Worm (Caenorhabditis elegans): ENCODE measurements around the gene idh-2.
A peak's percentile ranks its signal among the peaks of the same experiment; 100 is the strongest.

The idh-2 gene

DNA sequence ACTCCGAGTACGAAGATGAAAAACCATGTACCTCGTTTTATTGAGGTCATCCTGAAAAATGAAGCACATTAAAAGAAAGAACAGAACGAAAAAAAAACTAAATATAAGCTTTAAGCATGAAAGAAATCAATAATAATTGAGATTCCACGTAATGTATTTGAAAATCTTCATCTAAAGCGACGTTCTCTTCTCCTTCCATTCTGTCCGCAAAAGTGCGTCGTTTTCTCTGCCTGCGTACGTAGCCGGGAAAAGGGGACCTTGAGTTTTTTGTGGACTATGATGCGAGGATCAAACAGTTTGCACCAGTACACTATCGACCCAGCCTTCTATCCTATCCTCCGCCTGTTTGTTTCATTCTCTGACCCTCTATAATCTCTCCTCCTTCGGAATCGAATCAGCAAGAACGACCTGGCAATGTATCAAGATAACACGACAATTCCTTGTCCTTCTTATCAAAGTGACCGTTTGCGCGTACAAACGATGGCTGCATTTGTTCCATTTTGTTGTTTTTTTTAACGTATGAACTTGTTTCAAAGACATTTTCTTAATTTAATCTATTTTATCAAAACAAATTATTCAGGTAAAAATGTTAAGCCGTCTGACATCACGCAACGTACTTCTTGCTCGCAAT is at the start of gene idh-2, which contains the start of gene C34F6.7:
idh-2 (plus strand) TSS at position 581 of the 631 bp plus-strand sequence.
C34F6.7 (minus strand) TSS at position 51 of the 631 bp plus-strand sequence.
- TF ChIP-seq flt-1 (GFP tag; IDR thresholded peaks at IDR 0.05) (no peak), tab-1 (GFP tag; IDR thresholded peaks at IDR 0.05) (no peak), med-1 (GFP tag; optimal IDR thresholded peaks at IDR 0.05; ENCODE audit: insufficient read depth) (no peak), ztf-23 (GFP tag; IDR thresholded peaks at IDR 0.05) (no peak), T22C8.4 (GFP tag; IDR thresholded peaks at IDR 0.05) (no peak), ref-1 (GFP tag; conservative IDR thresholded peaks at IDR 0.05) (no peak), ztf-29 (GFP tag; IDR thresholded peaks at IDR 0.05) (no peak)

- no peak for TF ChIP-seq ztf-29 (GFP tag; IDR thresholded peaks at IDR 0.05)
- no peak for TF ChIP-seq T22C8.4 (GFP tag; IDR thresholded peaks at IDR 0.05)
- no peak for TF ChIP-seq klf-2 (GFP tag; conservative IDR thresholded peaks at IDR 0.05)
- TF ChIP-seq ztf-23 (GFP tag; IDR thresholded peaks at IDR 0.05): no peak
These were observed 37.2 kb upstream of the idh-2 start, which contains the start of gene gnrr-6 for ce11 chrX:11178599-11178998. gnrr-6 (plus strand) TSS chrX:11178899.

DNA sequence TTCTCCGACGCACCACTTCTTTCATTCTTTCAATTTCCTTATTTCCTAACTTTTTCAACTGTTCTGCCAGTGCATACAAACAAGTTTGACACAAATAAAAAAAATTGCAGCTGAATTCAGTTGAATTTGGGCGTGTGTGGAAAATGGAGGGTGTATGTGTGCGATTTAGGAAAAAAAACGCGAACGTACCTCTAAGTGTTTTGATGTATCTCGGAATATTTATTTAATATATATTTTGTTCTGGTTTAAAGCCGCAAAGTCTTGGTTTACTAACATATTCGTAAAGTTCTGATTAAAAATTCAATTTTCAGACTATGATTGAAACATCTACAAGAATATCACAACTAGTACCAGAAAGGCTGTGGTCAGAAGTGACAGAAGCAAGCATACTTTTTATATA is 30.3 kb upstream of the idh-2 start, which contains the start of gene gnrr-7:
gnrr-7 (plus strand) TSS at position 301 of the 400 bp plus-strand sequence.
- TF ChIP-seq ztf-23 (GFP tag; IDR thresholded peaks at IDR 0.05) (no peak), cog-1 (tag; optimal IDR thresholded peaks at IDR 0.05) (no peak), med-1 (GFP tag; optimal IDR thresholded peaks at IDR 0.05; ENCODE audit: insufficient read depth) (no peak), T22C8.4 (GFP tag; IDR thresholded peaks at IDR 0.05) (no peak), flt-1 (GFP tag; IDR thresholded peaks at IDR 0.05) (no peak), ref-1 (GFP tag; conservative IDR thresholded peaks at IDR 0.05) (no peak), klf-2 (GFP tag; conservative IDR thresholded peaks at IDR 0.05) (no peak), tab-1 (GFP tag; IDR thresholded peaks at IDR 0.05) (no peak), ztf-29 (GFP tag; IDR thresholded peaks at IDR 0.05) (no peak)

DNA sequence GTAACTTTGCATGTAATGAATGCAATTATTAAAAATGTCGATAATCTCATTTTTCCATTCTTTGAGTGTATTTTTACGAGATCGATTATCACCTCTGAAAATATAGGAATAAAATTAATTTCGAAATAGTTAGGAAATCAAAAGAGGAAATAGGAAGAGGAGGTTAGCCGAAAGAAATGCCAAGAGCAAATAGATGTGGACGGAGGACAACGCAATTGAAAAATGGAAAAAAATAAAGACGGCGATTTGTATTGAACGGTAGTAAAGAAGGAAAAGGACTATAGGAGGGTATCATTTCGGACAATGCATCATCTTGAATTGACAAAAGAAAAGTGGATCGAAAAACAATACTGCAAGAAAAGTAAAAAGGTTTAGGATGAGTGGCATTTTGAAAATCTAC is 26.3 kb upstream of the idh-2 start, which contains the start of gene F13D2.1:
F13D2.1 (minus strand) TSS at position 101 of the 400 bp plus-strand sequence.
- TF ChIP-seq klf-2 (GFP tag; conservative IDR thresholded peaks at IDR 0.05) (no peak), T22C8.4 (GFP tag; IDR thresholded peaks at IDR 0.05) (no peak), cog-1 (tag; optimal IDR thresholded peaks at IDR 0.05) (no peak), ref-1 (GFP tag; conservative IDR thresholded peaks at IDR 0.05) (no peak), med-1 (GFP tag; optimal IDR thresholded peaks at IDR 0.05; ENCODE audit: insufficient read depth) (no peak), ztf-29 (GFP tag; IDR thresholded peaks at IDR 0.05) (no peak), flt-1 (GFP tag; IDR thresholded peaks at IDR 0.05) (no peak), ztf-23 (GFP tag; IDR thresholded peaks at IDR 0.05) (no peak), tab-1 (GFP tag; IDR thresholded peaks at IDR 0.05) (no peak)

DNA sequence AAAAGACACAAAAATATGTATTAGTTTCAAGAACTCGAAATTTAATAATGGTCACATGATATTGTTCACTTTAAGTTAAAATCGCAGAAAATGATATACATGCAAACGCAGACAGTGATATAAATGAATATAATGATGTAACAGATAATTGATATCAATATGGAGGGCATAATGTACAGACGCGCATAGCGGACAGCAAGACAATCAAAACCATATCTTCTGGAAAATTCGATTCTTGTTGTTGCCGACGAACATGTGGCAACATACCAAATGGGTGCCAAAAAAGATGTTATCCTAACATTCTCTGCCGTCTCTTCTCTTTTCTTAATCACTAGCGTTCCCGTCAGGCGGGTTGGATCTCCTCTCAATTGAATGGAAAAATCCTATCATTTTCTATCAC is 25.4 kb upstream of the idh-2 start:
- TF ChIP-seq cog-1 (tag; optimal IDR thresholded peaks at IDR 0.05) (peak; percentile 31), flt-1 (GFP tag; IDR thresholded peaks at IDR 0.05) (no peak)

DNA sequence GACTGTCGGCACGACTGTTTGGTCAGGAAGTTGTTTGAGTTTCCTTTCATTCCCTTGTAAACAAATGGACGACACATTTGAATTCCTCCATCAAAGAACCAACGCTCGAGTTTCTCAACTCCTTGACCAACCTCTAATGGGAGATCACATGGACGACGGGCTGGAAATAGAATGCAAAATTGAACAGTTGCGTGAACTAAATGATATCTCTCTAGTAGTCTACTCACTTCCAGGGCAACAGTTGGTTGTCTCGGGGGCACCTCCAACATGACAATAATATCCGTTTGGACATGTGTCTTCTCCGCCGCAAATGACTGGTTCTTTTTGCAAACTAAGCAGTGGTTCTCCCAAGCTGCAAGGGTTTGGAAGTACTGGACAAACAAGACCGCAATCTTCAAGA is 22.1 kb upstream of the idh-2 start:
- no peak for TF ChIP-seq ztf-29 (GFP tag; IDR thresholded peaks at IDR 0.05)
- no peak for TF ChIP-seq ztf-23 (GFP tag; IDR thresholded peaks at IDR 0.05)
- no peak for TF ChIP-seq cog-1 (tag; optimal IDR thresholded peaks at IDR 0.05)
- no peak; the same call in 1 of the 2 replicates for TF ChIP-seq tab-1 (GFP tag; IDR thresholded peaks at IDR 0.05)
- no peak for TF ChIP-seq med-1 (GFP tag; optimal IDR thresholded peaks at IDR 0.05; ENCODE audit: insufficient read depth)
- no peak for TF ChIP-seq ref-1 (GFP tag; conservative IDR thresholded peaks at IDR 0.05)
- no peak for TF ChIP-seq flt-1 (GFP tag; IDR thresholded peaks at IDR 0.05)
- TF ChIP-seq T22C8.4 (GFP tag; IDR thresholded peaks at IDR 0.05): no peak
- TF ChIP-seq klf-2 (GFP tag; conservative IDR thresholded peaks at IDR 0.05): no peak

DNA sequence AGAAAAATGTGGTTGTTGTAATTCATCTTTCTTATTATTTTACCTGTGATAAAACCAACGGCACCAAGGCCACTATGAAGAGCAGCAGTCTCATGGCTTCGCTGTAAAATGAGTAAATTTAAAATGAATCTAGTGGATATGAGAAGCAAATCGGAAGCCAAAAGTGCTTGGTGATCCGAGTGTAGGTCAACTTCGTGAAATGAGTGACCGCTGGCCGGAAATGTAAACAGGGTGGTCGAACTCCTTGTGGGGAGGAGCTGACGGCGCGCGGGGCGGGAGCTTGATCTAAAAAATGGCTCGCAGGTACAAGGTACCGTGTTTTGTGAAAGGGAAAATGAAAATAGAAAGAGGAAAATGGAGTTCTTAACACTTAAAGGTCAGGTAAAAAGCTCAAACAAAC is 19.1 kb upstream of the idh-2 start, which contains the start of gene C34F6.1:
C34F6.1 (minus strand) TSS at position 101 of the 400 bp plus-strand sequence.
- TF ChIP-seq klf-2 (GFP tag; conservative IDR thresholded peaks at IDR 0.05) (no peak), cog-1 (tag; optimal IDR thresholded peaks at IDR 0.05) (no peak), T22C8.4 (GFP tag; IDR thresholded peaks at IDR 0.05) (no peak), flt-1 (GFP tag; IDR thresholded peaks at IDR 0.05) (no peak), ztf-23 (GFP tag; IDR thresholded peaks at IDR 0.05) (no peak), med-1 (GFP tag; optimal IDR thresholded peaks at IDR 0.05; ENCODE audit: insufficient read depth) (no peak), tab-1 (GFP tag; IDR thresholded peaks at IDR 0.05) (no peak), ztf-29 (GFP tag; IDR thresholded peaks at IDR 0.05) (no peak), ref-1 (GFP tag; conservative IDR thresholded peaks at IDR 0.05) (no peak)

DNA sequence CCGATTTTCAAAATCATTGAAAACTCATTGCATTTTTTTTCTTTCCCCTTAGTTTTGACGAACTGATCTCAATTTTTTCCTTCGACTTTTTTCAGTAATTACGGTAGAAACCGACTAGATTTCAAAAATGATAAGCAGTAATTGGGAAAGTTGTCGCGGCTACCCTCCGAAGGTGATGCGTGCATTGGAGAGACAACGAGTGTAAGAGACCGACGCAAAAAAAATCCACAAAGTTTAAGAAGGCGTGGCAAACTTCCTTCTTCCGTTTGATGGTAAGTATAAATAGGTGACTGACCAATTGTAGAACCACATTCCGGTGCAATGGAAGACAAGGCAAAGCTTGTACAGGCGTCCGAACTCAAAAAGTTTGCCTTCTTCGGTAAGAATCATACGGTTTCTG is 16.6 kb upstream of the idh-2 start, which contains the start of gene col-178:
col-178 (plus strand) TSS at position 301 of the 400 bp plus-strand sequence.
- TF ChIP-seq tab-1 (GFP tag; IDR thresholded peaks at IDR 0.05) (no peak), cog-1 (tag; optimal IDR thresholded peaks at IDR 0.05) (no peak), T22C8.4 (GFP tag; IDR thresholded peaks at IDR 0.05) (no peak), ztf-23 (GFP tag; IDR thresholded peaks at IDR 0.05) (no peak), ref-1 (GFP tag; conservative IDR thresholded peaks at IDR 0.05) (no peak), klf-2 (GFP tag; conservative IDR thresholded peaks at IDR 0.05) (no peak), ztf-29 (GFP tag; IDR thresholded peaks at IDR 0.05) (no peak), med-1 (GFP tag; optimal IDR thresholded peaks at IDR 0.05; ENCODE audit: insufficient read depth) (no peak), flt-1 (GFP tag; IDR thresholded peaks at IDR 0.05) (no peak)

ce11 chrX:11201165-11201564 is 14.6 kb upstream of the idh-2 start, which contains the start of gene col-179:
col-179 (plus strand) TSS chrX:11201465.
- TF ChIP-seq cog-1 (tag; optimal IDR thresholded peaks at IDR 0.05) (no peak), flt-1 (GFP tag; IDR thresholded peaks at IDR 0.05) (no peak), med-1 (GFP tag; optimal IDR thresholded peaks at IDR 0.05; ENCODE audit: insufficient read depth) (no peak), T22C8.4 (GFP tag; IDR thresholded peaks at IDR 0.05) (no peak), tab-1 (GFP tag; IDR thresholded peaks at IDR 0.05) (no peak), klf-2 (GFP tag; conservative IDR thresholded peaks at IDR 0.05) (no peak), ref-1 (GFP tag; conservative IDR thresholded peaks at IDR 0.05) (no peak), ztf-23 (GFP tag; IDR thresholded peaks at IDR 0.05) (no peak), ztf-29 (GFP tag; IDR thresholded peaks at IDR 0.05) (no peak)

DNA sequence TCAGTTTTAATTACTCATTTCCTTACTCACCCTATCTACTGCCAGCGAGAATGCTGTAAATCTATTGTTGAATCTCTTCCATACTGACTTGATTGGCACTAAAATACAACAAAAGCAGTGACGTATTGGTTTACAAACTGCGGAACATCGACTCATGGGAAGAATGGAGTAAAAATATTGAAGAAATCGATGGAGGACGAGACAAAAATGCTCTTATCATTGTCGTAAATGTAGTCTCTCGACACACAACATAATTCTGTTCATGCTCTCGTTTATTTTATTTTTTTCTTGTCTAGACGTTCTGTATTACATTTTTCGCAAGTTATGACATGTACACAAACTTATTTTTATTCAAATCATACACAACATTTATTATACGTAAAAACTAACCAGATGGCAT is 12.0 kb upstream of the idh-2 start, which contains the start of gene C34F6.11:
C34F6.11 (minus strand) TSS at position 160 of the 400 bp plus-strand sequence.
- TF ChIP-seq ztf-29 (GFP tag; IDR thresholded peaks at IDR 0.05) (no peak), med-1 (GFP tag; optimal IDR thresholded peaks at IDR 0.05; ENCODE audit: insufficient read depth) (no peak), T22C8.4 (GFP tag; IDR thresholded peaks at IDR 0.05) (no peak), ztf-23 (GFP tag; IDR thresholded peaks at IDR 0.05) (no peak), flt-1 (GFP tag; IDR thresholded peaks at IDR 0.05) (no peak)

Measured in whole organism, midembryonic.